Worm (Caenorhabditis elegans): ENCODE measurements around the gene str-176.

Gene str-176

DNA sequence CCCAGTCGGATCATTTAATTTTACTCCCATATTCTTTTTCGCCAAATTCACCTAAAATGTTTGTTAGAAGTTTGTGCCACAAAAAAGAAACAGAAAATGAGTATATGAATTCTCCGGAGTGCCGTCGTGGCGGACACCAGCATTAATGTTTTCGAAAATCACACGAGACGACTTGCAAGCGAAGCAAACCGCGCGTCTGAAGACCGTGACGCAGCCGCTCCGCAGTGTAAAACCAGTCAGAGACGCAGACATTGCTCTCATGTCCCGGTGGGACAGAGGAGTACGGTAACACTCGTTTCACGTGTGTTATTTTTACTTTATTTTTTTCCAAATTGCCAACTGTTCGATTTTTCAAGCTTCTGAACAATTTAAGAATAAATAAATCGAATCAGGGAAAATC lies 30.9 kb downstream of the str-176 start, which contains the start of the genes T26A8.4 and pdtf-1 (continued):
- TF ChIP-seq egl-27 (tag; optimal IDR thresholded peaks at IDR 0.05) (peak; percentile 50 to 72), C34B4.2 (tag; optimal IDR thresholded peaks at IDR 0.05) (peak; percentile 57), Y116A8C.19 (tag; optimal IDR thresholded peaks at IDR 0.05; ENCODE audit: borderline replicate concordance) (no peak), nhr-90 (tag; optimal IDR thresholded peaks at IDR 0.05; ENCODE audit: poor library complexity) (peak; percentile 92), irx-1 (tag; optimal IDR thresholded peaks at IDR 0.05) (peak; percentile 83), nhr-12 (tag; optimal IDR thresholded peaks at IDR 0.05) (no peak), rnt-1 (tag; optimal IDR thresholded peaks at IDR 0.05) (peak; percentile 94), unc-86 (tag; optimal IDR thresholded peaks at IDR 0.05) (peak; percentile 90), lin-15B (tag; optimal IDR thresholded peaks at IDR 0.05) (peak; percentile 90), nhr-85 (tag) (peak; percentile 95), ztf-4 (tag; optimal IDR thresholded peaks at IDR 0.05) (peak; percentile 92)

ce11 chrIV:8431567-8432458 lies 31.8 kb downstream of the str-176 start:
- TF ChIP-seq nhr-237 (tag; optimal IDR thresholded peaks at IDR 0.05) (no peak), pax-3 (tag; optimal IDR thresholded peaks at IDR 0.05) (peak; percentile 45), ztf-11 (tag; optimal IDR thresholded peaks at IDR 0.05) (no peak), nhr-19 (GFP tag; conservative IDR thresholded peaks at IDR 0.05) (peak; percentile 69), efl-3 (GFP tag; optimal IDR thresholded peaks at IDR 0.05) (no peak), aha-1 (tag; optimal IDR thresholded peaks at IDR 0.05) (no peak), elt-3 (tag; optimal IDR thresholded peaks at IDR 0.05) (peak in 5 of 6 experiments; percentile 41 to 61 (median 53)), alr-1 (tag; optimal IDR thresholded peaks at IDR 0.05; ENCODE audit: borderline replicate concordance) (no peak), lin-15B (tag; optimal IDR thresholded peaks at IDR 0.05) (no peak), lin-14 (GFP tag; optimal IDR thresholded peaks at IDR 0.05) (peak; percentile 92), nhr-47 (tag; optimal IDR thresholded peaks at IDR 0.05) (peak; percentile 60), fkh-8 (tag; optimal IDR thresholded peaks at IDR 0.05) (peak; percentile 15), nhr-77 (tag; optimal IDR thresholded peaks at IDR 0.05) (peak; percentile 42), ceh-82 (tag; optimal IDR thresholded peaks at IDR 0.05) (peak; percentile 3 to 79 (median 48)), grh-1 (GFP tag; IDR thresholded peaks at IDR 0.05) (peak; percentile 64), zip-4 (GFP tag; optimal IDR thresholded peaks at IDR 0.05) (peak; percentile 58), mep-1 (tag; optimal IDR thresholded peaks at IDR 0.05) (peak; percentile 71), mef-2 (tag; optimal IDR thresholded peaks at IDR 0.05) (no peak), aly-2 (tag; optimal IDR thresholded peaks at IDR 0.05) (peak; percentile 72), unc-98 (GFP tag; IDR thresholded peaks at IDR 0.05) (no peak), unc-86 (tag; optimal IDR thresholded peaks at IDR 0.05) (peak; percentile 47), blmp-1 (tag; optimal IDR thresholded peaks at IDR 0.05) (peak; percentile 82), zag-1 (tag; optimal IDR thresholded peaks at IDR 0.05) (no peak), xbp-1 (tag; optimal IDR thresholded peaks at IDR 0.05) (peak; percentile 52), snpc-4 (tag; optimal IDR thresholded peaks at IDR 0.05) (peak; percentile 77), egl-27 (tag; optimal IDR thresholded peaks at IDR 0.05) (peak in 1 of 2 experiments; percentile 68), nhr-28 (tag; optimal IDR thresholded peaks at IDR 0.05) (no peak), unc-130 (tag; optimal IDR thresholded peaks at IDR 0.05) (peak; percentile 53), pqm-1 (tag; optimal IDR thresholded peaks at IDR 0.05) (no peak), nhr-85 (tag) (peak; percentile 88), nhr-84 (tag; optimal IDR thresholded peaks at IDR 0.05) (peak; percentile 48), lsy-2 (tag; optimal IDR thresholded peaks at IDR 0.05) (peak; percentile 89 to 91), C34B4.2 (tag; optimal IDR thresholded peaks at IDR 0.05) (peak; percentile 22), nhr-11 (tag; optimal IDR thresholded peaks at IDR 0.05) (peak; percentile 26), tlp-1 (tag; optimal IDR thresholded peaks at IDR 0.05) (no peak), tbx-2 (tag; optimal IDR thresholded peaks at IDR 0.05) (peak; percentile 47), nhr-12 (tag; optimal IDR thresholded peaks at IDR 0.05) (no peak), irx-1 (tag; optimal IDR thresholded peaks at IDR 0.05) (peak; percentile 21), hpl-2 (GFP tag; optimal IDR thresholded peaks at IDR 0.05) (peak; percentile 79), C16A3.4 (tag; optimal IDR thresholded peaks at IDR 0.05) (peak; percentile 65), nhr-71 (tag; optimal IDR thresholded peaks at IDR 0.05) (peak; percentile 82), lin-35 (GFP tag; optimal IDR thresholded peaks at IDR 0.05) (peak; percentile 53 to 65), unc-62 (GFP tag; optimal IDR thresholded peaks at IDR 0.05) (no peak), snu-23 (GFP tag; optimal IDR thresholded peaks at IDR 0.05) (peak; percentile 82), Y116A8C.19 (tag; optimal IDR thresholded peaks at IDR 0.05; ENCODE audit: borderline replicate concordance) (no peak)

Measured in whole organism, L1 larva.